Worm (Caenorhabditis elegans) whole organism, L4/young adult: Measurements from ENCODE around the gene rabr-4.

Experiments used
- W03F9.2 ChIP-seq: fragments of 150-350 bp; optimal IDR thresholded peaks from 2 replicates; lab custom pipeline; 2014; ENCODE audit warnings: missing biosample characterization, missing genetic modification characterization
- him-1 ChIP-seq: sonication (generic microtip); optimal IDR thresholded peaks from 2 replicates; lab custom pipeline; 2016; ENCODE audit warnings: missing genotype, missing genetic modification reagents, missing genetic modification characterization, missing compliant biosample characterization

DNA sequence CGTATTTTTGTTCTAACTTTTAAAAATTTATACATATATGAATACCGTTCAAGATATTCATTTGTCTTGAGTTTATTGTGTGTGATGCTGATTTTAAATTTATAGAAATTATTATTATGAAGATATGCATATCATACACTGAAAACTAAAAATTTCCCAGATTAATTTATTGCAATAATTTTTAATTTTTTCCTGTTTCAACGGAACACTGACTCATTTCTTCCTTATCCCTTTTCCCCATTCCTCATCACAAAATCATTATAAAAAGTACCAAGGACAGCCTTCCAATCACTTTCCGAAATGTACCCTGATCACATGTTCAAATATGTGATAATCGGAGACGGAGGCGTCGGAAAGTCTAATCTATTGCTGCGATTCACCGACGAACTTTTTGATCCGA lies at the start of gene rabr-4:
- no peak for TF ChIP-seq him-1 (tag; lab: Kevin White, UChicago)
- no peak for TF ChIP-seq W03F9.2 (tag; lab: Kevin White, UChicago)
